Worm (Caenorhabditis elegans): ENCODE results near the gene F22E5.11.
A peak's percentile ranks its signal among the peaks of the same experiment; 100 is the strongest.

The F22E5.11 gene

ce11 chrII:2638062-2638461, 6.3 kb downstream of the F22E5.11 start, which contains the start of gene F22E5.9:
Gene F22E5.9, plus strand, starts transcription at chrII:2638388.
- TF ChIP-seq lin-54 (GFP tag; optimal IDR thresholded peaks at IDR 0.05), result peak; percentile 50
- TF ChIP-seq mes-4 (tag; optimal IDR thresholded peaks at IDR 0.05), result no peak
- no peak for TF ChIP-seq lir-1 (GFP tag; conservative IDR thresholded peaks at IDR 0.05)
- no peak for TF ChIP-seq lin-35 (GFP tag; optimal IDR thresholded peaks at IDR 0.05)
- peak; percentile 54 for TF ChIP-seq dpl-1 (GFP tag; optimal IDR thresholded peaks at IDR 0.05)
- no peak for TF ChIP-seq ztf-28 (GFP tag; IDR thresholded peaks at IDR 0.05)
- no peak for TF ChIP-seq ztf-26 (tag; optimal IDR thresholded peaks at IDR 0.05)
- TF ChIP-seq tbx-9 (tag; optimal IDR thresholded peaks at IDR 0.05; ENCODE audit: borderline replicate concordance), result no peak
- no peak for TF ChIP-seq T07F8.4 (tag; optimal IDR thresholded peaks at IDR 0.05)
- TF ChIP-seq unc-62 (GFP tag; optimal IDR thresholded peaks at IDR 0.05), result no peak
- TF ChIP-seq rcor-1 (GFP tag; IDR thresholded peaks at IDR 0.05), result no peak
- peak; percentile 85 for TF ChIP-seq mcd-1 (GFP tag; IDR thresholded peaks at IDR 0.05)
- TF ChIP-seq F57A8.1 (GFP tag; optimal IDR thresholded peaks at IDR 0.05), result no peak
- TF ChIP-seq efl-1 (GFP tag; optimal IDR thresholded peaks at IDR 0.05), result peak; percentile 30
- TF ChIP-seq unc-130 (GFP tag; optimal IDR thresholded peaks at IDR 0.05), result no peak
- no peak for TF ChIP-seq tlf-1 (GFP tag; optimal IDR thresholded peaks at IDR 0.05)
- TF ChIP-seq ceh-100 (GFP tag; IDR thresholded peaks at IDR 0.05), result no peak

- TF ChIP-seq B0019.2 (GFP tag; conservative IDR thresholded peaks at IDR 0.05) (no peak), attf-3 (GFP tag; conservative IDR thresholded peaks at IDR 0.05) (no peak), nfya-2 (GFP tag; IDR thresholded peaks at IDR 0.05) (no peak), lag-1 (GFP tag; IDR thresholded peaks at IDR 0.05) (no peak), dpff-1 (tag; optimal IDR thresholded peaks at IDR 0.05) (no peak), ztf-6 (GFP tag; IDR thresholded peaks at IDR 0.05) (no peak), ztf-26 (tag; optimal IDR thresholded peaks at IDR 0.05) (no peak), B0261.1 (tag; optimal IDR thresholded peaks at IDR 0.05) (no peak), sptf-2 (GFP tag; optimal IDR thresholded peaks at IDR 0.05) (no peak), fkh-3 (tag; optimal IDR thresholded peaks at IDR 0.05) (no peak), ceh-100 (GFP tag; IDR thresholded peaks at IDR 0.05) (no peak)
Observed at ce11 chrII:2637359-2637758, 7.0 kb downstream of the F22E5.11 start, which contains the start of gene F22E5.21. Gene F22E5.21, minus strand, starts transcription at chrII:2637459.

ce11 chrII:2631169-2631568, 13.2 kb downstream of the F22E5.11 start, which contains the start of gene D2062.1:
Gene D2062.1, plus strand, starts transcription at chrII:2631469.
- TF ChIP-seq C17E4.6 (GFP tag; IDR thresholded peaks at IDR 0.05), result no peak
- TF ChIP-seq lin-26 (GFP tag; IDR thresholded peaks at IDR 0.05), result no peak
- TF ChIP-seq nfya-1 (tag; optimal IDR thresholded peaks at IDR 0.05; ENCODE audit: borderline replicate concordance, insufficient read depth), result no peak
- no peak for TF ChIP-seq rec-8 (tag; optimal IDR thresholded peaks at IDR 0.05)
- no peak for TF ChIP-seq K11D2.4 (GFP tag; IDR thresholded peaks at IDR 0.05)
- TF ChIP-seq hmg-1.2 (GFP tag; IDR thresholded peaks at IDR 0.05), result no peak
- TF ChIP-seq mxl-1 (tag; optimal IDR thresholded peaks at IDR 0.05), result no peak
- no peak for TF ChIP-seq rpc-1 (optimal IDR thresholded peaks at IDR 0.05)
- no peak for TF ChIP-seq rpc-1 (tag; optimal IDR thresholded peaks at IDR 0.05)
- TF ChIP-seq F57C9.4 (tag; optimal IDR thresholded peaks at IDR 0.05), result no peak
- TF ChIP-seq die-1 (tag; optimal IDR thresholded peaks at IDR 0.05), result no peak
- no peak for TF ChIP-seq ztf-6 (GFP tag; IDR thresholded peaks at IDR 0.05)
- no peak for TF ChIP-seq ccch-3 (GFP tag; optimal IDR thresholded peaks at IDR 0.05)
